Fruit fly (Drosophila melanogaster) whole organism, wandering third instar larva: ENCODE data around the gene CG5860.

Experiments used
- Abd-B ChIP-seq: fragments of >200 bp; optimal IDR thresholded peaks from 2 replicates; lab custom pipeline; 2017; ENCODE audit warnings: missing biosample characterization, missing genetic modification characterization
- CG32264 ChIP-seq: fragments of 200-800 bp; sonication (Bioruptor generic); optimal IDR thresholded peaks from 2 replicates; lab custom pipeline; 2016; ENCODE audit warnings: missing biosample characterization, missing genetic modification characterization
- CG9705 ChIP-seq: fragments of 200-800 bp; sonication (Bioruptor generic); optimal IDR thresholded peaks from 2 replicates; lab custom pipeline; 2018; ENCODE audit warnings: missing biosample characterization, mild to moderate bottlenecking, missing genetic modification characterization
- CrebA ChIP-seq: fragments of 200-800 bp; sonication (Bioruptor generic); optimal IDR thresholded peaks from 2 replicates; lab custom pipeline; 2016; ENCODE audit warnings: missing biosample characterization, mild to moderate bottlenecking, missing genetic modification characterization, borderline replicate concordance
- Dfd ChIP-seq: fragments of >200 bp; optimal IDR thresholded peaks from 2 replicates; lab custom pipeline; 2017; ENCODE audit warnings: missing biosample characterization, missing genetic modification characterization
- Dif ChIP-seq: fragments of 200-275, 200-300 bp; sonication (Bioruptor generic); optimal IDR thresholded peaks from 2 replicates; lab custom pipeline; 2018; ENCODE audit warnings: missing biosample characterization, missing genetic modification characterization; ENCODE audit not compliant: partially characterized antibody
- GATAd ChIP-seq: sonication (Bioruptor generic); optimal IDR thresholded peaks from 2 replicates; lab custom pipeline; 2016; ENCODE audit warnings: missing biosample characterization, missing genetic modification characterization
- HLH106 ChIP-seq: fragments of 200-800 bp; optimal IDR thresholded peaks from 3 replicates; lab custom pipeline; 2019; ENCODE audit warnings: missing biosample characterization, mild to moderate bottlenecking, missing genetic modification characterization, moderate library complexity
- Hr78 ChIP-seq: fragments of >200 bp; optimal IDR thresholded peaks from 2 replicates; lab custom pipeline; 2017; ENCODE audit warnings: missing biosample characterization, missing genetic modification characterization
- Hr83 ChIP-seq: fragments of 200-300 bp; sonication (Bioruptor generic); optimal IDR thresholded peaks from 2 replicates; lab custom pipeline; 2016; ENCODE audit warnings: missing biosample characterization, mild to moderate bottlenecking, missing genetic modification characterization, moderate library complexity; ENCODE audit not compliant: poor library complexity, severe bottlenecking
- Mio ChIP-seq: sonication (Bioruptor generic); optimal IDR thresholded peaks from 2 replicates; lab custom pipeline; 2016; ENCODE audit warnings: missing biosample characterization, missing genetic modification characterization
- Myc ChIP-seq: fragments of >200 bp; optimal IDR thresholded peaks from 2 replicates; lab custom pipeline; 2017
- OdsH ChIP-seq: fragments of 200-800 bp; sonication (Bioruptor generic); optimal IDR thresholded peaks from 2 replicates; lab custom pipeline; 2016; ENCODE audit warnings: missing biosample characterization, mild to moderate bottlenecking, missing genetic modification characterization
- Rel ChIP-seq, 2 experiments: fragments of 200-800 bp; sonication (Bioruptor generic) in 1 of 2; optimal IDR thresholded peaks; 2 replicates in 1 of 2; 3 replicates in 1 of 2; lab custom pipeline; 2016 to 2019; ENCODE audit warnings: mild to moderate bottlenecking in 2 of 2, missing biosample characterization in 2 of 2, missing genetic modification characterization in 2 of 2, moderate library complexity in 1 of 2
- Vsx2 ChIP-seq: fragments of 200-300, 225-300 bp; sonication (Bioruptor generic); optimal IDR thresholded peaks from 2 replicates; lab custom pipeline; 2018; ENCODE audit warnings: missing biosample characterization, missing genetic modification characterization; ENCODE audit not compliant: partially characterized antibody
- br ChIP-seq: fragments of 200-800 bp; sonication (Bioruptor generic); optimal IDR thresholded peaks from 2 replicates; lab custom pipeline; 2016; ENCODE audit warnings: missing biosample characterization, missing genetic modification characterization
- brk ChIP-seq: fragments of 200-800 bp; sonication (Bioruptor generic); optimal IDR thresholded peaks from 2 replicates; lab custom pipeline; 2016; ENCODE audit warnings: missing biosample characterization, mild to moderate bottlenecking, missing genetic modification characterization
- dl ChIP-seq, 2 experiments: fragments of 175-275, 200-275 bp in 1 of 2; fragments of 200-275 bp in 1 of 2; sonication (Bioruptor generic); optimal IDR thresholded peaks; lab custom pipeline; 2018; ENCODE audit warnings: mild to moderate bottlenecking in 2 of 2, missing biosample characterization in 2 of 2, missing genetic modification characterization in 2 of 2, moderate library complexity in 2 of 2; ENCODE audit not compliant: partially characterized antibody in 2 of 2, insufficient read depth in 1 of 2
- dmrt93B ChIP-seq: fragments of 200-800 bp; sonication (Bioruptor generic); optimal IDR thresholded peaks from 2 replicates; lab custom pipeline; 2018; ENCODE audit warnings: missing biosample characterization, mild to moderate bottlenecking, missing genetic modification characterization
- ey ChIP-seq: fragments of 200-800 bp; sonication (Bioruptor generic); optimal IDR thresholded peaks from 2 replicates; lab custom pipeline; 2016; ENCODE audit warnings: missing biosample characterization, missing genetic modification characterization
- foxo ChIP-seq, 2 experiments: fragments of 200-800 bp; sonication (Bioruptor generic); optimal IDR thresholded peaks; 2 replicates in 1 of 2; 3 replicates in 1 of 2; lab custom pipeline; 2016 to 2017; ENCODE audit warnings: missing biosample characterization in 2 of 2, missing genetic modification characterization in 2 of 2
- fru ChIP-seq: fragments of 200-800 bp; sonication (Bioruptor generic); optimal IDR thresholded peaks from 3 replicates; lab custom pipeline; 2016; ENCODE audit warnings: missing biosample characterization, mild to moderate bottlenecking, missing genetic modification characterization
- h ChIP-seq: fragments of 200-800 bp; sonication (Bioruptor generic); optimal IDR thresholded peaks from 3 replicates; lab custom pipeline; 2016; ENCODE audit warnings: missing biosample characterization, mild to moderate bottlenecking, missing genetic modification characterization
- lola ChIP-seq: fragments of >200 bp; optimal IDR thresholded peaks from 2 replicates; lab custom pipeline; 2017; ENCODE audit warnings: missing biosample characterization, missing genetic modification characterization
- rgr ChIP-seq: fragments of 200-800 bp; sonication (Bioruptor generic); optimal IDR thresholded peaks from 3 replicates; lab custom pipeline; 2016; ENCODE audit warnings: missing biosample characterization, mild to moderate bottlenecking, missing genetic modification characterization
- sage ChIP-seq: fragments of 200-800 bp; sonication (Bioruptor generic); optimal IDR thresholded peaks from 2 replicates; lab custom pipeline; 2016; ENCODE audit warnings: missing biosample characterization, mild to moderate bottlenecking, missing genetic modification characterization
- sv ChIP-seq: fragments of 200-800 bp; sonication (Bioruptor generic); optimal IDR thresholded peaks from 3 replicates; lab custom pipeline; 2016; ENCODE audit warnings: missing biosample characterization, missing genetic modification characterization
- tai ChIP-seq: sonication (Bioruptor generic); optimal IDR thresholded peaks from 2 replicates; lab custom pipeline; 2016; ENCODE audit warnings: missing biosample characterization, missing genetic modification characterization
- usp ChIP-seq: fragments of >200 bp; optimal IDR thresholded peaks from 2 replicates; lab custom pipeline; 2017; ENCODE audit warnings: missing biosample characterization, missing genetic modification characterization
- woc ChIP-seq: sonication (Bioruptor generic); optimal IDR thresholded peaks from 2 replicates; lab custom pipeline; 2016; ENCODE audit warnings: missing biosample characterization, mild to moderate bottlenecking, missing genetic modification characterization

The CG5860 gene

DNA sequence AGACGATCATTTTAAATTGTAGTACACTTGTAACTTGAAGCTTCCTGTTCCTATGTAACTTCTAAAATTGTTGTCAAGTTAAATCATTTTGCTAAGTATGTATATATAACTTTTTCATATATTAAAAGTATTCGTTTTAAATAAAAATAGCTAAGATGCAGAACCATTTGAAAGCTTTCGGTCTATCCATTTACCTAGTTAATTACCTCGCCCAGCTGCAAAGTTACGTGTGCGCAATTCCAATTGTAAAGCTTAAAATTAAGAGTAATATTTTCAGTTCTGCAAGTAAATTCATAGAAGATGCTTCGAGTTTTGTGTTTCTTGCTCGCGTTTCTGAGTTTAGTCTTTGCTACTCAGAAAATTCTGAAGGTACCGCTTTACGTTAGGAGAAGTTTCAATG, at the start of gene CG5860:
TSS of gene CG5860 (plus strand) at position 301 of the 400 bp plus-strand sequence.
- TF ChIP-seq h: no peak
- no peak for TF ChIP-seq br (GFP tag; lab: Kevin White, UChicago)
- TF ChIP-seq ey: no peak
- TF ChIP-seq Mio (GFP tag; lab: Kevin White, UChicago): no peak

DNA sequence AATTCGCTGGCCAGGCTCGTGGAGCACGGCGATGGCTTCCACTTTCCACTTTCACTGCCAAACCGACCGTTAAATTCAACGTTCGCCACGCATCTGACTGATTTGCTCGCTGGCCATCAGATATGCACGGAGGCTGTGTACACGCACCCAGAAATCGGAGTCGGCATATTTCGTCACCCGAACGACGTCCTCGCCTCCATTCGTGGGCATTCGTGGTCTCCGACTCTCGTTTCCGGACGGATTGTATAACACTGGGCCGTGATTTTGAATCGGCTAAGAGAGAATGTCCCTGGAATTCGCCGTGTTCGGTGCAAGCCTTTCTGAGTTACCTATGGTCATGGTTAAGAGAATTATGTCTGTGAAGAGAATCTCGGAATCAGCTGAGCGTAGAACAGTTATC, 43.4 kb upstream of the CG5860 start, which contains the start of gene beat-IIa:
TSS of gene beat-IIa (minus strand) at position 97 of the 400 bp plus-strand sequence.
- TF ChIP-seq OdsH (GFP tag; lab: Kevin White, UChicago): no peak
- TF ChIP-seq GATAd (GFP tag; lab: Kevin White, UChicago): no peak
- TF ChIP-seq brk (GFP tag; lab: Kevin White, UChicago): no peak
- no peak for TF ChIP-seq CG9705 (GFP tag; lab: Kevin White, UChicago)
- no peak for TF ChIP-seq woc
- TF ChIP-seq lola: no peak
- TF ChIP-seq dl (GFP tag; optimal IDR thresholded peaks at IDR 0.05; lab: Kevin White, UChicago; ENCODE audit: insufficient read depth in 1 of 2, partially characterized antibody in 2 of 2): no peak
- no peak for TF ChIP-seq rgr (GFP tag; lab: Kevin White, UChicago)
- no peak for TF ChIP-seq usp (GFP tag; lab: Kevin White, UChicago)
- no peak for TF ChIP-seq CrebA
- TF ChIP-seq Vsx2: no peak
- no peak for TF ChIP-seq Myc (lab: Kevin White, UChicago)
- no peak for TF ChIP-seq br (GFP tag; lab: Kevin White, UChicago)
- no peak for TF ChIP-seq sv
- TF ChIP-seq Mio (GFP tag; lab: Kevin White, UChicago): no peak
- no peak for TF ChIP-seq CG32264 (GFP tag; lab: Kevin White, UChicago)

DNA sequence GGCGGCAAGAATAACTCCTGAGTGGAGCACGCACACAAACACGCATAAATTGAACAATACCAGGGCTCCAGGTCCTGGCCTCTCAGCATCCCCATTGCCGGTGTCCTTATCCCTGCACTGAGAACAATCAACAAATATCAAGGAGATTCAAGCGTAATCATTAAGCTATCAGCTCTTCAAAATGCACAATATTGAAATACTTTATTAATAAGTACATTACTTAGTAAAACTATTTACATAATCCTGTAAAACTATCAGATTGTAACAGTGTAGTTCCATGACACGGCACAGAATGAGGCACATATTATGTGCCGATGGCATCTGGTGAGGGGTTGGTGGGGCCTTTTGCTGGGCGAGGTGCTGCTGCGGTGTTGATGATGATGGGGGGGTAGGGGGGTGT, 38.3 kb upstream of the CG5860 start:
- TF ChIP-seq h (no peak), Hr78 (GFP tag; lab: Kevin White, UChicago) (no peak), br (GFP tag; lab: Kevin White, UChicago) (no peak), Abd-B (GFP tag; lab: Kevin White, UChicago) (no peak), sage (GFP tag; lab: Kevin White, UChicago) (no peak), tai (GFP tag; lab: Kevin White, UChicago) (no peak), Dfd (GFP tag; lab: Kevin White, UChicago) (no peak), Myc (lab: Kevin White, UChicago) (no peak), OdsH (GFP tag; lab: Kevin White, UChicago) (no peak), fru (GFP tag; lab: Kevin White, UChicago) (no peak), Rel (GFP tag; optimal IDR thresholded peaks at IDR 0.05; lab: Kevin White, UChicago) (no peak), Rel (tag; optimal IDR thresholded peaks at IDR 0.05; lab: Kevin White, UChicago) (no peak), brk (GFP tag; lab: Kevin White, UChicago) (no peak), CrebA (no peak), Hr83 (GFP tag; lab: Kevin White, UChicago) (no peak)

DNA sequence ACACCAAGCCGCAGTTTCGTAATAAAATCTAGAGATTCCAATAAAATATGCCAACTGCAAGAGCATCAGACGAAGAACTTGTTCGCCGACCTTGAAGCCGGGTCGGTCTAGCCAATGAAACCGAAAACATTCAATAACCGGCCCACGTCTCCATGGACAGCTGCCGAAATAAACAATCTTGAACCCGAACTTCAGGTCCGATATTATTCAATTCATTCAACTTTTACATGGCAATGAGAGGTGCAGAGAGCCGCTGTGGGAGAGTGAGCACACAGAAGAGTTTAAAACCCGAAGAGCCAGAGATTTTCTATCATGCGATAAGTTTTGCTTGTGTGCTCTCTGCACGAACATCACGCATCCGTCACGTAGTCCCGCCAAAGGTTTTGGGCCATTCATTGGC, 31.9 kb upstream of the CG5860 start:
- TF ChIP-seq sage (GFP tag; lab: Kevin White, UChicago) (no peak), dl (GFP tag; optimal IDR thresholded peaks at IDR 0.05; lab: Kevin White, UChicago; ENCODE audit: insufficient read depth in 1 of 2, partially characterized antibody in 2 of 2) (peak in 1 of 2 experiments; percentile 39), Dif (GFP tag; lab: Kevin White, UChicago) (peak; percentile 18)

DNA sequence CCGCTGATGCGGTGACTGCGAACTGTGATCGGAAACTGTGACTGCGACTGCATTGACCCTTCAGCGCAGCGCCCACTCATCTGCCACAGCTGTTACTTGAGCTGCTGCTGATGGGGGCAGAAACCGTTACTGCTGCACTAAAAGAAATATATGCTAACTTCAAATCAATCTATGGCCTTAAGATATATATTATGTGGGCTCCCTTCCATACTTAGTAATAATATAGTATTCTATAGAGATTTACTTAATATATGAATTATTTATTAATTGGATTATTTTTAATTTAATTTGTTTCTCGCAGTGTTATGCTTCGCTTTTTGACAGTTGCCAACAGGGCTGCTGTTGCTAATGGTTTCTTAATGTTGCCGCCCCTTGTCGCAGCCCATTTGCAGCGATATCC, 30.4 kb upstream of the CG5860 start:
- TF ChIP-seq foxo (GFP tag; optimal IDR thresholded peaks at IDR 0.05; lab: Kevin White, UChicago): peak in 1 of 2 experiments; percentile 47
- TF ChIP-seq GATAd (GFP tag; lab: Kevin White, UChicago): no peak
- peak; percentile 36 for TF ChIP-seq HLH106 (tag; lab: Kevin White, UChicago)
- peak; percentile 8 for TF ChIP-seq fru (GFP tag; lab: Kevin White, UChicago)

DNA sequence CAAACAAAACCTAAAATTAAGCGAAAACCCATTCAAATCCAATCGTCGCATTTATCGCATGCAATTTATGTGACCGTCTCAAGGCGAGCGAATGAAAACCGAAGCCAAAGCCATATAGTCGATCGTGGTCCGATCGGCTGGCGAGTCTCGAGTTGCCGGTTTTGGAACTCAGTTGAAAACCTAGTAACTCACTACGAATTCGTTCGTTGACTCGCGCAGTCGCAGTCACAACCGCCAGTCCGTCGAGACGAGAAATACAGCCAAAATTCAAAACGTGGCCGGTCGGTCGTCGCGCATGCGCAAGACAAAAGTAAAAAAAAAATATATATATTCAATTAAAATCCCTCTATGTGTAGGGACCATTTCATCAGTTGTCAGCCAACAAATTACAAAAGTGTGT, 29.7 kb upstream of the CG5860 start, which contains the start of gene lute:
TSS of gene lute (plus strand) at position 203 of the 400 bp plus-strand sequence.
- no peak for TF ChIP-seq dmrt93B (GFP tag; lab: Kevin White, UChicago)
- no peak for TF ChIP-seq ey
- TF ChIP-seq fru (GFP tag; lab: Kevin White, UChicago): peak; percentile 21
- TF ChIP-seq Myc (lab: Kevin White, UChicago): no peak
- TF ChIP-seq CrebA: peak; percentile 21
- TF ChIP-seq CG32264 (GFP tag; lab: Kevin White, UChicago): no peak
- no peak for TF ChIP-seq HLH106 (tag; lab: Kevin White, UChicago)
- TF ChIP-seq br (GFP tag; lab: Kevin White, UChicago): no peak
- TF ChIP-seq Vsx2: peak; percentile 25
- TF ChIP-seq OdsH (GFP tag; lab: Kevin White, UChicago): no peak
